Worm (Caenorhabditis elegans) whole organism, L2 larva: ENCODE data around the gene K03H6.4.

ENCODE experiments used
- C34F6.9 ChIP-seq: fragments of 150-350 bp; optimal IDR thresholded peaks from 2 replicates; lab custom pipeline; 2014; ENCODE audit warnings: missing biosample characterization, missing genetic modification characterization
- F13H6.1 ChIP-seq: sonication (generic microtip); optimal IDR thresholded peaks from 2 replicates; lab custom pipeline; 2016; ENCODE audit warnings: missing genetic modification characterization, missing compliant biosample characterization
- R02D3.7 ChIP-seq: fragments of 150-350 bp; optimal IDR thresholded peaks from 2 replicates; lab custom pipeline; 2014; ENCODE audit warnings: missing biosample characterization, missing genetic modification characterization
- Y55F3AM.14 ChIP-seq: fragments of 200-800 bp; sonication (Bioruptor generic); optimal IDR thresholded peaks from 2 replicates; lab custom pipeline; 2018; ENCODE audit warnings: mild to moderate bottlenecking, missing genetic modification characterization, missing compliant biosample characterization
- ZK546.5 ChIP-seq: sonication (generic microtip); optimal IDR thresholded peaks from 2 replicates; lab custom pipeline; 2017; ENCODE audit warnings: missing biosample characterization, missing genetic modification characterization
- alr-1 ChIP-seq: fragments of 150-350 bp; optimal IDR thresholded peaks from 2 replicates; lab custom pipeline; 2014; ENCODE audit warnings: missing biosample characterization, missing genetic modification characterization
- aly-2 ChIP-seq: fragments of 150-350 bp; optimal IDR thresholded peaks from 2 replicates; lab custom pipeline; 2014; ENCODE audit warnings: missing biosample characterization, missing genetic modification characterization
- ama-1 ChIP-seq: fragments of 150-350 bp; optimal IDR thresholded peaks from 2 replicates; lab custom pipeline; 2018; ENCODE audit warnings: inconsistent platforms
- blmp-1 ChIP-seq: sonication (generic microtip); optimal IDR thresholded peaks from 2 replicates; lab custom pipeline; 2017; ENCODE audit warnings: missing genetic modification characterization, mild to moderate bottlenecking, missing compliant biosample characterization, antibody characterized with exemption, moderate library complexity; ENCODE audit not compliant: insufficient read depth
- ceh-16 ChIP-seq: fragments of 150-350 bp; optimal IDR thresholded peaks from 2 replicates; lab custom pipeline; 2014; ENCODE audit warnings: missing biosample characterization, missing genetic modification characterization
- ceh-82 ChIP-seq: fragments of 150-350 bp; optimal IDR thresholded peaks from 2 replicates; lab custom pipeline; 2014; ENCODE audit warnings: missing biosample characterization, missing genetic modification characterization
- dmd-4 ChIP-seq: sonication (generic microtip); optimal IDR thresholded peaks from 2 replicates; lab custom pipeline; 2017; ENCODE audit warnings: missing biosample characterization, missing genetic modification characterization
- fos-1 ChIP-seq: fragments of 150-350 bp; optimal IDR thresholded peaks from 2 replicates; lab custom pipeline; 2014; ENCODE audit warnings: missing biosample characterization, missing genetic modification characterization
- gmeb-1 ChIP-seq: fragments of 150-350 bp; optimal IDR thresholded peaks from 2 replicates; lab custom pipeline; 2014; ENCODE audit warnings: missing biosample characterization, missing genetic modification characterization
- lin-13 ChIP-seq: fragments of 150-350 bp; optimal IDR thresholded peaks from 2 replicates; lab custom pipeline; 2014; ENCODE audit warnings: missing biosample characterization, missing genetic modification reagents, missing genetic modification characterization
- lin-39 ChIP-seq: fragments of 150-350 bp; optimal IDR thresholded peaks from 2 replicates; lab custom pipeline; 2014; ENCODE audit warnings: missing biosample characterization, missing genetic modification reagents, missing genetic modification characterization
- lsy-2 ChIP-seq, 2 experiments: fragments of 150-350 bp in 1 of 2; sonication (generic microtip) in 1 of 2; optimal IDR thresholded peaks; 2 replicates each; lab custom pipeline; 2014 to 2017; ENCODE audit warnings: missing biosample characterization in 2 of 2, missing genetic modification characterization in 2 of 2
- mbf-1 ChIP-seq: sonication (generic microtip); optimal IDR thresholded peaks from 2 replicates; lab custom pipeline; 2017; ENCODE audit warnings: missing biosample characterization, missing genetic modification characterization
- mdl-1 ChIP-seq, 2 experiments: fragments of 150-350 bp in 1 of 2; sonication (generic microtip) in 1 of 2; optimal IDR thresholded peaks; 2 replicates each; lab custom pipeline; 2017; ENCODE audit warnings: missing biosample characterization in 2 of 2, missing genetic modification characterization in 2 of 2
- nhr-10 ChIP-seq: sonication (generic microtip); optimal IDR thresholded peaks from 2 replicates; lab custom pipeline; 2017; ENCODE audit warnings: missing biosample characterization, missing genetic modification characterization
- nhr-11 ChIP-seq: fragments of 150-350 bp; optimal IDR thresholded peaks from 2 replicates; lab custom pipeline; 2014; ENCODE audit warnings: missing biosample characterization, missing genetic modification characterization
- nhr-12 ChIP-seq: fragments of 150-350 bp; optimal IDR thresholded peaks from 2 replicates; lab custom pipeline; 2014; ENCODE audit warnings: missing biosample characterization, missing genetic modification characterization
- nhr-129 ChIP-seq: fragments of 150-350 bp; optimal IDR thresholded peaks from 2 replicates; lab custom pipeline; 2014; ENCODE audit warnings: missing biosample characterization, missing genetic modification characterization
- nhr-21 ChIP-seq: fragments of 150-350 bp; optimal IDR thresholded peaks from 2 replicates; lab custom pipeline; 2014; ENCODE audit warnings: missing biosample characterization, missing genetic modification characterization
- nhr-23 ChIP-seq: fragments of 150-350 bp; optimal IDR thresholded peaks from 2 replicates; lab custom pipeline; 2014; ENCODE audit warnings: missing biosample characterization, missing genetic modification reagents, missing genetic modification characterization
- nhr-237 ChIP-seq: fragments of 150-350 bp; optimal IDR thresholded peaks from 2 replicates; lab custom pipeline; 2014; ENCODE audit warnings: missing biosample characterization, missing genetic modification characterization
- nhr-25 ChIP-seq: fragments of 150-350 bp; sonication (generic microtip); optimal IDR thresholded peaks from 3 replicates; lab custom pipeline; 2014; ENCODE audit warnings: missing biosample characterization, missing genetic modification characterization
- nhr-6 ChIP-seq: fragments of 150-350 bp; optimal IDR thresholded peaks from 2 replicates; lab custom pipeline; 2014; ENCODE audit warnings: missing biosample characterization, missing genetic modification characterization
- peb-1 ChIP-seq: fragments of 150-350 bp; optimal IDR thresholded peaks from 2 replicates; lab custom pipeline; 2014; ENCODE audit warnings: missing biosample characterization, missing genetic modification characterization
- sem-4 ChIP-seq: fragments of 150-350 bp; optimal IDR thresholded peaks from 2 replicates; lab custom pipeline; 2014; ENCODE audit warnings: missing biosample characterization, missing genetic modification reagents, missing genetic modification characterization
- snpc-4 ChIP-seq: fragments of 150-350 bp; optimal IDR thresholded peaks from 2 replicates; lab custom pipeline; 2014; ENCODE audit warnings: missing biosample characterization, missing genetic modification characterization
- ztf-1 ChIP-seq: fragments of 200-800 bp; sonication (Bioruptor generic); conservative IDR thresholded peaks from 2 replicates; pipeline ENCODE4 v1.3.6; 2022; ENCODE audit warnings: missing genetic modification characterization, missing compliant biosample characterization
- ztf-11 ChIP-seq: sonication (generic microtip); optimal IDR thresholded peaks from 2 replicates; lab custom pipeline; 2017; ENCODE audit warnings: missing biosample characterization, missing genetic modification characterization
- ztf-4 ChIP-seq: fragments of 150-350 bp; optimal IDR thresholded peaks from 2 replicates; lab custom pipeline; 2014; ENCODE audit warnings: missing biosample characterization, missing genetic modification characterization

K03H6.4 gene

DNA sequence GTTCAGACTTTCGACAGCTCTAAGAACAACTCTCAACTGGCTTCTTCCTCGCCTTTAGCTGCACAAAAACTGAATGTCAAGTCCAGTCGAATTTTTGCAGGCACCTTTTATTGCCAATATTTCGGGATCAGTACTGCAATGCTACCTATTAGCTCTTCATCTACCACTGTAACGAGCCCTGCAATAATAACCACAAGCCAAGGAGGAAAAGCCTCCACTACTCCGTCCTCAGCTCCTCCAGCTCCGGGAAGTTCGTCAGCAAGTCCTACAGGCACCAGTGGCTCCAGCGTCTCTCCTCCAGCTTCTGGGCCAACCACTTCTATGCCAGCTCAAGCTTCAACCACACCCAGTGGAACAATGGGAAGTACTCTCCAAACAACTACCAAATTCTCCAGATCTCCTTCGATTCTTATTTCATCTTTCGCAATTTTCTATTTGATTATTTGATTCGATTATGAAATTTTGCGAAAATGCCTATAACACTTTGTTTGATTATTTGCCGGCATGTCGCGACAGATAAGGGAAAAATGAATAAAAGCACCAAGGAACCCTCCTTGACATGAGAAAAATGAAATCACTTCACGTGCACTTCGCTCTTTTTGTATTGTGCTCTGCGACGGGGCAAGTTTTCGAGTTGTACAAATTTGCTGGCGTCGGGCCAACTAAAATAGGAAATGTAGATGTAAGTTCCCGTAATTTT, 34.0 kb upstream of the K03H6.4 start, which contains the start of gene C34H4.1:
Gene C34H4.1 (plus strand): TSS at position 559 of the 700 bp plus-strand sequence.
- TF ChIP-seq nhr-237 (tag; lab: Kevin White, UChicago) (no peak), nhr-10 (tag; lab: Kevin White, UChicago) (no peak), fos-1 (peak; percentile 57), mdl-1 (tag; optimal IDR thresholded peaks at IDR 0.05; lab: Kevin White, UChicago) (no peak), lin-39 (tag; lab: Kevin White, UChicago) (no peak)

DNA sequence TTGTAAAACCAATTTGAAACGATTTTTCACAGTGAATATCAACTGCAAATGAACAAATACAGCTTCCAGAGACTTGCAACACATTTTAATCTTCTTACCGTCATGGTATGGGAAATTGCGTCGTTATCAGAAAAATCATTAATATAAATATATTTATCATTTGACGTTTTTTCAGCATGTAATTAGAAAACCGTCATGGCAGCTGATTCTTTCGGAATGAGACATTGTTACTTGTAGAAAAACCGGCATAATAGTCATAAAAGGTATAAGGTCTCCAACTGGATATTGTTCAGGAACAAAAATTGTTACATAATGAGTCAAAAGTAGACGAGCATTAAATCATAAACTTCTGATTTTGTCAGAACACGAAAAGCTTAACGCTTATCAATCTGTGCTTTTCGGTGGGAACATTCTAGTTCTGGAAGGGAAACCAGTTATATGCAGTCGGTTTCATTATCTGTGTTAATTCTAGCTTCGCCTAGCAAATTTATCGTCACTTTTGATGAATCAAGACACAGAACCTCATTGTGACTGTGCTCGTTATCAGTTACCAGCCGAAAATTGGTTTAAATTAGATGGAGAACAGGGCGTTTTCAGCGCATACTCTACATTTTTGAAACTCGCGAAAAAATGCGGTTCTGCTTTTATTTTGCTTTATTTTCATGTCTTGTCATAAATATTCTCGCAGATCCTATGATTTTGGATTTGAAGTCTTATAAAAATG, 32.2 kb upstream of the K03H6.4 start, which contains the start of gene C34H4.2:
Gene C34H4.2 (plus strand): TSS at position 558 of the 724 bp plus-strand sequence.
- TF ChIP-seq lsy-2 (tag; optimal IDR thresholded peaks at IDR 0.05; lab: Kevin White, UChicago) (no peak), alr-1 (tag; lab: Kevin White, UChicago) (no peak), fos-1 (peak; percentile 66), nhr-129 (tag; lab: Kevin White, UChicago) (no peak), nhr-21 (tag; lab: Kevin White, UChicago) (no peak), sem-4 (tag; lab: Kevin White, UChicago) (no peak), aly-2 (no peak), ztf-11 (no peak)

DNA sequence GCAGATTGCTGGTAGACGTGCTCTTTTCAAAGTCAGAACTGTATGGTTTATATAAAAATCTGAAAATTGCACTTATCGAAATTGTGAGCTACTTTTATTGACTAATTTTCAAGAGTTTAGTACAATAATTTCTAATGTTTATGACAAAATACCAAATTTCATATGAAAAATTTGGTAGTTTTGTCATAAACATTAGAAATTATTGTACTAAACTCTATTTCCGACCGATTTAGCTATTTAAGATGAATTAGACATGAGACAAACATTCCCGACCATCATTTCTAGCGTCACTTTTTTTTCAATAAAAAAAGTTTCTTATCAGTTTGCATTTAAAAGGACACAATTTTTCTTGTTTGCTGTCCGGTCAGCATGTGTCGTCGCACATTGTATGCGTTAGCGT, 29.5 kb upstream of the K03H6.4 start, which contains the start of gene tag-244:
Gene tag-244 (plus strand): TSS at position 301 of the 400 bp plus-strand sequence.
- peak; percentile 30 for TF ChIP-seq fos-1
- TF ChIP-seq sem-4 (tag; lab: Kevin White, UChicago): no peak
- TF ChIP-seq ztf-1 (GFP tag; lab: Robert Waterston, UW): no peak
- TF ChIP-seq lsy-2 (tag; optimal IDR thresholded peaks at IDR 0.05; lab: Kevin White, UChicago): no peak
- TF ChIP-seq alr-1 (tag; lab: Kevin White, UChicago): no peak
- TF ChIP-seq snpc-4: no peak

DNA sequence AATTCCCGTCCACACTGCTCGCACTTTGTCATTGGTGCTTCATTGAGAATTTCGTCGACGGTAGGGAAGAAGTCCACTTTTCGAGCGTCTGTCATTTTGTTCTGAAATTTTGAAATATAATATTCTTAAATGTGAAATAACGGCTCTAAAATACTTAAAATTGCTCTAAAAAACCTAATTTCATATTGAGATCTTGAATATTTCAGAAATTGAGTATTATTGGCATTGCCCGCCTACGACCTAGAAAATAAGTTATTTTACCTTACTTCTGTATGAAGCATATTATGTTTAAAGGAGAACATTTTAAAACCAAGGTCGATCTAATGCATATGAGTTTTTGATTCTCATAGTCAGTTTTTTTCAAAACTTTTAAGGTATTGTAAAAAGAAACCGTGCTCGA, 29.0 kb upstream of the K03H6.4 start, which contains the start of gene C34H4.5:
Gene C34H4.5 (minus strand): TSS at position 101 of the 400 bp plus-strand sequence.
- TF ChIP-seq nhr-21 (tag; lab: Kevin White, UChicago) (no peak), nhr-23 (tag; lab: Kevin White, UChicago) (no peak), C34F6.9 (tag; lab: Kevin White, UChicago) (no peak), dmd-4 (tag; lab: Kevin White, UChicago) (no peak), R02D3.7 (tag; lab: Kevin White, UChicago) (no peak), nhr-10 (tag; lab: Kevin White, UChicago) (no peak), lin-13 (GFP tag; lab: Kevin White, UChicago) (no peak), F13H6.1 (no peak), mbf-1 (tag; lab: Kevin White, UChicago) (no peak), fos-1 (no peak)

- TF ChIP-seq nhr-25 (tag; lab: Kevin White, UChicago) (peak; percentile 71), F13H6.1 (peak; percentile 4), ztf-4 (tag; lab: Kevin White, UChicago) (no peak), ama-1 (lab: Kevin White, UChicago) (peak; percentile 75)
Observed at ce11 chrIV:1549095-1550093, 28.3 kb upstream of the K03H6.4 start.

DNA sequence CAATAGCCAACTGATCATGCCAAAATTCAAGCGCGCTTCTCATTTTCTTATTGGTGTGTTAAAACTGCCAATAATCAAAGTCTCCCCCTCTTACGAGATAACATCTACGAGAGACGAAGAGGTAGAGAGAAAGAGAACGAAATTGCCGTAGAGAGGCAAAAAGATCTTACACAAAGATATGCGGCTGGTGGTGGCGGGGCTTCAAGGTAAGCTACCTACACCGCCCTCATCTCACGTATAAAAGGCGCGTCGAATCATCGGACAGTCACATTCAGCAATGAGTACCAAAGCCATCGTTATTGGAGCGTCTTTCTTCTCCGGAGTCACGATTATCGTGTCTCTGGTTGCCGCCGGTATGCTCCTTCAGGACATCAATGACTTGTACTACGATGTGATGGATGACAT, 27.3 kb upstream of the K03H6.4 start, which contains the start of gene col-107:
Gene col-107 (plus strand): TSS at position 265 of the 405 bp plus-strand sequence.
- no peak for TF ChIP-seq ceh-82
- no peak for TF ChIP-seq lin-39 (tag; lab: Kevin White, UChicago)
- TF ChIP-seq ama-1 (lab: Kevin White, UChicago): peak; percentile 89
- TF ChIP-seq nhr-12 (tag; lab: Kevin White, UChicago): no peak
- no peak for TF ChIP-seq nhr-6 (tag; lab: Kevin White, UChicago)
- no peak for TF ChIP-seq nhr-23 (tag; lab: Kevin White, UChicago)
- TF ChIP-seq peb-1 (tag; lab: Kevin White, UChicago): no peak
- TF ChIP-seq nhr-11 (tag; lab: Kevin White, UChicago): no peak
- TF ChIP-seq gmeb-1 (tag; lab: Kevin White, UChicago): no peak
- no peak for TF ChIP-seq ZK546.5 (tag; lab: Kevin White, UChicago)
- peak; percentile 12 for TF ChIP-seq blmp-1 (tag; lab: Kevin White, UChicago)
- no peak for TF ChIP-seq alr-1 (tag; lab: Kevin White, UChicago)
- TF ChIP-seq aly-2: no peak
- no peak for TF ChIP-seq fos-1
- peak; percentile 67 for TF ChIP-seq nhr-25 (tag; lab: Kevin White, UChicago)
- peak; percentile 50 for TF ChIP-seq ceh-16
- no peak for TF ChIP-seq Y55F3AM.14 (GFP tag; lab: Kevin White, UChicago)
- no peak for TF ChIP-seq lin-13 (GFP tag; lab: Kevin White, UChicago)
